Fruit fly (Drosophila melanogaster) whole organism, prepupa: Measurements from ENCODE around the gene CG31897.

Experiments used
- Blimp-1 ChIP-seq: fragments of 200-800 bp; sonication (Bioruptor generic); optimal IDR thresholded peaks from 3 replicates; lab custom pipeline; 2017; ENCODE audit warnings: missing biosample characterization, missing genetic modification characterization, mild to moderate bottlenecking, moderate library complexity, missing genetic modification reagents
- CG34406 ChIP-seq: fragments of 200-800 bp; sonication (Bioruptor generic); optimal IDR thresholded peaks from 3 replicates; lab custom pipeline; 2016; ENCODE audit warnings: missing biosample characterization, missing genetic modification characterization
- CG6276 ChIP-seq: fragments of 200-800 bp; sonication (Bioruptor generic); optimal IDR thresholded peaks from 2 replicates; lab custom pipeline; 2017; ENCODE audit warnings: missing biosample characterization, mild to moderate bottlenecking, missing genetic modification characterization
- CG6808 ChIP-seq: fragments of 200-800 bp; sonication (Bioruptor generic); optimal IDR thresholded peaks from 3 replicates; lab custom pipeline; 2017; ENCODE audit warnings: missing biosample characterization, missing genetic modification characterization, mild to moderate bottlenecking, moderate library complexity, missing genetic modification reagents
- CG6854 ChIP-seq: fragments of 200-800 bp; sonication (Bioruptor generic); optimal IDR thresholded peaks from 2 replicates; lab custom pipeline; 2017; ENCODE audit warnings: missing biosample characterization, mild to moderate bottlenecking, missing genetic modification characterization
- Gug ChIP-seq: fragments of 200-800 bp; sonication (Bioruptor generic); IDR thresholded peaks from 2 replicates; pipeline ENCODE4 v1.3.6; 2022; ENCODE audit warnings: missing biosample characterization, missing genetic modification characterization

DNA sequence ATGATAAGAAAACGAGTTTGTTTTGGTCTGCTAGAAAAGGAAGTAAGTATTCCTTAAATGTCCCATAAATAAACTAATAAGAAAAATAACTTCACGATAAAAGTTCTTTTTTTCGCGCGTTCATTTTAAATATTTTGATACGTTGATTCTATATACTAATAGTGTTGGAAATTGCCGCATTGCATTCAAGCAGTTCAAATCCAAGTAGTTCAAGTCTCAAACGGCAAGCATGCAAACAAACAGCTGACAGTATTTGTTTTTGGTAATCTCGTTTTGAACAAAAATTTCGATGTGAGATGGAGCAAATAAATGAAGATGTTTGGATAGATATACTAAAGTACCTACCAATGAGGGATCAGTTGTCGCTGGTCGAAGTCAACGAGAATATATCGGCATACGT lies 46.5 kb downstream of the CG31897 start, which contains the start of gene CG13088:
- TF ChIP-seq CG6808 = no peak
- no peak for TF ChIP-seq CG34406 (GFP tag; lab: Kevin White, UChicago)
- no peak for TF ChIP-seq CG6276
- TF ChIP-seq CG6854 (GFP tag; lab: Kevin White, UChicago) = no peak
- TF ChIP-seq Gug (GFP tag; lab: Robert Waterston, UW) = no peak
- TF ChIP-seq Blimp-1 = no peak
